Fruit fly (Drosophila melanogaster): Measurements from ENCODE around the gene Sec61gamma.

Sec61gamma gene

DNA sequence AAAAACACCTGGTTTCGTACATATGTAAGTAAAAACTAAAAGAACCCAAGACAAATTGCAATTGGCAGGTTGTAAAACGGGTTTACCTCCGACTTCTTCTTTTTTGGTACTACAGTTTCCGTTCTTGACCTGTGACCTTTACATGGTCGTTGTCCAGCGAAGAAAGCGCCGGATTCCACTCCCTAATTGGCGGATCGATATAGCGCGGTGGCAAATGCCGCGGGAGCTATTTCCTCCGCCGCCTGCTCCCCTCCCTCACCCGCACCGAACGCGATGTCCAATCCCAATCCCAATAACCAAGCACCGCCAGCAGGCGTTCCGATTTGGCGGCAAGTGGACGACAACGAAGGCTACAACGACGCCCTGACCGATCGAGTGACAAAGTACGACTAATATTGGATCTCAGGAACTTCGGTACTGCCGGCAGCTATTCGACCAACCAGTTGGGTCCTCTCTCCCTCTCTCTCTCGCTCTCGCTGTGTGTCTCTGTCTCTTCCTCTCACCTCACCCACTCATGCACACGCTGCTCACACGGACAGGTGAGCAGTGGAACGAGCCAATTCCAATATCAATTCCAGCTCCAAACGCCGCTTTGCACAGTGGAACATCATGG lies 19.6 kb downstream of the Sec61gamma start (continued):
- TF ChIP-seq CG1602 (GFP tag; optimal IDR thresholded peaks at IDR 0.05) (no peak), Jarid2 (GFP tag; optimal IDR thresholded peaks at IDR 0.05) (peak; percentile 82), Taf1 (GFP tag; IDR thresholded peaks at IDR 0.05) (no peak), pho (GFP tag; optimal IDR thresholded peaks at IDR 0.05) (peak; percentile 11), Hr78 (GFP tag; optimal IDR thresholded peaks at IDR 0.05) (peak in 1 of 2 experiments; percentile 97), her (GFP tag; optimal IDR thresholded peaks at IDR 0.05) (no peak), CG13624 (GFP tag; optimal IDR thresholded peaks at IDR 0.05) (peak; percentile 18), CG8478 (optimal IDR thresholded peaks at IDR 0.05) (peak; percentile 26), HLHmδ (GFP tag; optimal IDR thresholded peaks at IDR 0.05) (peak; percentile 85), CG6689 (GFP tag; IDR thresholded peaks at IDR 0.05) (no peak), CG4820 (GFP tag; optimal IDR thresholded peaks at IDR 0.05) (no peak), Trl (optimal IDR thresholded peaks at IDR 0.05) (peak; percentile 74 to 83), Trl (GFP tag; optimal IDR thresholded peaks at IDR 0.05) (no peak), gem (tag; optimal IDR thresholded peaks at IDR 0.05) (no peak), CG6175 (GFP tag; IDR thresholded peaks at IDR 0.05) (peak; percentile 48; the same call in 1 of the 3 replicates), CG3281 (GFP tag; optimal IDR thresholded peaks at IDR 0.05) (no peak), C15 (GFP tag; IDR thresholded peaks at IDR 0.05) (no peak), chm (GFP tag; IDR thresholded peaks at IDR 0.05) (peak; percentile 82; the same call in 1 of the 2 replicates), cas (GFP tag; IDR thresholded peaks at IDR 0.05) (0 out of 2 replicates have a peak, but pooled peaks have one; percentile 32), Dp (GFP tag; optimal IDR thresholded peaks at IDR 0.05) (no peak), CG31441 (GFP tag; IDR thresholded peaks at IDR 0.05) (no peak), CG15696 (tag; optimal IDR thresholded peaks at IDR 0.05) (no peak), D (optimal IDR thresholded peaks at IDR 0.05) (no peak), D (GFP tag; optimal IDR thresholded peaks at IDR 0.05) (no peak), D19A (tag; optimal IDR thresholded peaks at IDR 0.05) (no peak), Med (GFP tag) (peak; percentile 43), Fer1 (GFP tag; optimal IDR thresholded peaks at IDR 0.05) (no peak), unc-4 (GFP tag; IDR thresholded peaks at IDR 0.05; ENCODE audit: partially characterized antibody) (peak; percentile 40; the same call in 1 of the 2 replicates), cwo (GFP tag; optimal IDR thresholded peaks at IDR 0.05) (no peak), onecut (GFP tag; IDR thresholded peaks at IDR 0.05) (0 out of 2 replicates have a peak, but pooled peaks have one; percentile 9), Deaf1 (tag; optimal IDR thresholded peaks at IDR 0.05) (peak; percentile 74), sim (GFP tag; IDR thresholded peaks at IDR 0.05) (no peak), NFAT (GFP tag; IDR thresholded peaks at IDR 0.05) (peak; percentile 35; the same call in 1 of the 2 replicates), CG4282 (GFP tag; optimal IDR thresholded peaks at IDR 0.05) (no peak), nerfin-1 (tag; optimal IDR thresholded peaks at IDR 0.05) (no peak), E2f2 (GFP tag; IDR thresholded peaks at IDR 0.05) (peak; percentile 27; the same call in 1 of the 2 replicates), phol (tag; optimal IDR thresholded peaks at IDR 0.05) (no peak), CG17361 (GFP tag; IDR thresholded peaks at IDR 0.05) (no peak), crol (GFP tag; IDR thresholded peaks at IDR 0.05) (peak; percentile 81), CG42726 (GFP tag; IDR thresholded peaks at IDR 0.05; ENCODE audit: partially characterized antibody) (no peak), ftz-f1 (GFP tag; optimal IDR thresholded peaks at IDR 0.05) (no peak), CkIIα-i1 (GFP tag; IDR thresholded peaks at IDR 0.05) (no peak), Dbx (GFP tag; IDR thresholded peaks at IDR 0.05) (0 out of 3 replicates have a peak, but pooled peaks have one; percentile 29), ci (GFP tag; IDR thresholded peaks at IDR 0.05) (peak; percentile 58; the same call in 2 of the 3 replicates), CG11723 (GFP tag; optimal IDR thresholded peaks at IDR 0.05) (no peak), Nf-YB (GFP tag; optimal IDR thresholded peaks at IDR 0.05) (peak; percentile 75), zen (tag; optimal IDR thresholded peaks at IDR 0.05) (no peak), nom (GFP tag; optimal IDR thresholded peaks at IDR 0.05) (peak; percentile 29), CG34224 (GFP tag; IDR thresholded peaks at IDR 0.05; ENCODE audit: partially characterized antibody) (0 out of 3 replicates have a peak, but pooled peaks have one; percentile 31), bbx (GFP tag; IDR thresholded peaks at IDR 0.05; ENCODE audit: partially characterized antibody) (peak; percentile 37)

Measured in whole organism, embryonic.